Fruit fly (Drosophila melanogaster) whole organism, embryonic: Measurements from ENCODE around the gene Stat92E.
A peak's percentile ranks its signal among the peaks of the same experiment; 100 is the strongest.

Source experiments
- B-H2 ChIP-seq: fragments of 200-800 bp; sonication (Bioruptor generic); optimal IDR thresholded peaks from 2 replicates; lab custom pipeline; 2018; ENCODE audit warnings: missing biosample characterization, mild to moderate bottlenecking, missing genetic modification characterization
- Bteb2 ChIP-seq: fragments of 200-800 bp; sonication (Bioruptor generic); optimal IDR thresholded peaks from 2 replicates; lab custom pipeline; 2016; ENCODE audit warnings: missing biosample characterization, missing genetic modification characterization
- CG10462 ChIP-seq: fragments of 200-800 bp; sonication (Bioruptor generic); optimal IDR thresholded peaks from 2 replicates; lab custom pipeline; 2016; ENCODE audit warnings: missing biosample characterization, missing genetic modification characterization
- CG10654 ChIP-seq: fragments of 200-800 bp; sonication (Bioruptor generic); optimal IDR thresholded peaks from 2 replicates; lab custom pipeline; 2016; ENCODE audit warnings: missing biosample characterization, missing genetic modification characterization
- CG14050 ChIP-seq: fragments of 200-800 bp; sonication (Bioruptor generic); IDR thresholded peaks from 3 replicates; pipeline ENCODE4 v1.3.6; 2022; ENCODE audit warnings: missing biosample characterization, missing genetic modification characterization
- CG15073 ChIP-seq: fragments of 200-800 bp; sonication (Bioruptor generic); optimal IDR thresholded peaks from 2 replicates; lab custom pipeline; 2016; ENCODE audit warnings: missing biosample characterization, missing genetic modification characterization
- CG17802 ChIP-seq: fragments of 200-800 bp; sonication (Bioruptor generic); optimal IDR thresholded peaks from 2 replicates; lab custom pipeline; 2018; ENCODE audit warnings: missing biosample characterization, mild to moderate bottlenecking, missing genetic modification characterization, moderate library complexity
- CG2120 ChIP-seq: fragments of 200-800 bp; sonication (Bioruptor generic); optimal IDR thresholded peaks from 3 replicates; lab custom pipeline; 2016; ENCODE audit warnings: missing biosample characterization, missing genetic modification characterization
- CG31365 ChIP-seq: fragments of 200-800 bp; sonication (Bioruptor generic); optimal IDR thresholded peaks from 2 replicates; lab custom pipeline; 2018; ENCODE audit warnings: missing biosample characterization, mild to moderate bottlenecking, missing genetic modification characterization
- CG32767 ChIP-seq: fragments of 200-800 bp; sonication (Bioruptor generic); IDR thresholded peaks from 2 replicates; pipeline ENCODE4 v1.3.6; 2022; ENCODE audit warnings: missing biosample characterization, missing genetic modification characterization
- CG3407 ChIP-seq: fragments of 200-800 bp; sonication (Bioruptor generic); optimal IDR thresholded peaks from 2 replicates; lab custom pipeline; 2018; ENCODE audit warnings: missing biosample characterization, mild to moderate bottlenecking, missing genetic modification characterization
- CG3995 ChIP-seq: fragments of 200-800 bp; sonication (Bioruptor generic); optimal IDR thresholded peaks from 3 replicates; lab custom pipeline; 2016; ENCODE audit warnings: missing biosample characterization, missing genetic modification characterization
- CG4328 ChIP-seq: fragments of 200-800 bp; sonication (Bioruptor generic); optimal IDR thresholded peaks from 3 replicates; lab custom pipeline; 2017; ENCODE audit warnings: missing biosample characterization, missing genetic modification reagents, missing genetic modification characterization
- CG4617 ChIP-seq: fragments of 200-800 bp; sonication (Bioruptor generic); optimal IDR thresholded peaks from 3 replicates; lab custom pipeline; 2016; ENCODE audit warnings: missing biosample characterization, missing genetic modification characterization, borderline replicate concordance
- CG8089 ChIP-seq: fragments of 200-800 bp; sonication (Bioruptor generic); optimal IDR thresholded peaks from 3 replicates; lab custom pipeline; 2016; ENCODE audit warnings: missing biosample characterization, missing genetic modification characterization
- CG9932 ChIP-seq: fragments of 200-800 bp; sonication (Bioruptor generic); IDR thresholded peaks from 2 replicates; pipeline ENCODE4 v1.3.6; 2022; ENCODE audit warnings: missing biosample characterization, missing genetic modification characterization
- Camta ChIP-seq: fragments of 200-800 bp; sonication (Bioruptor generic); optimal IDR thresholded peaks from 2 replicates; lab custom pipeline; 2016; ENCODE audit warnings: missing biosample characterization, missing genetic modification characterization
- D19B ChIP-seq: fragments of 200-800 bp; sonication (Bioruptor generic); optimal IDR thresholded peaks from 2 replicates; lab custom pipeline; 2017; ENCODE audit warnings: missing biosample characterization, mild to moderate bottlenecking, missing genetic modification characterization
- Deaf1 ChIP-seq: fragments of 200-800 bp; optimal IDR thresholded peaks from 3 replicates; lab custom pipeline; 2019; ENCODE audit warnings: missing biosample characterization, mild to moderate bottlenecking, missing genetic modification characterization, moderate library complexity
- Gsc ChIP-seq: fragments of 200-800 bp; sonication (Bioruptor generic); IDR thresholded peaks from 2 replicates; pipeline ENCODE4 v1.3.6; 2022; ENCODE audit warnings: missing biosample characterization, missing genetic modification characterization
- HHEX ChIP-seq: fragments of 200-800 bp; sonication (Bioruptor generic); optimal IDR thresholded peaks from 3 replicates; lab custom pipeline; 2017; ENCODE audit warnings: missing biosample characterization, mild to moderate bottlenecking, missing genetic modification characterization, missing genetic modification reagents
- Hmr ChIP-seq: fragments of 200-800 bp; sonication (Bioruptor generic); optimal IDR thresholded peaks from 3 replicates; lab custom pipeline; 2017; ENCODE audit warnings: mild to moderate bottlenecking, missing biosample characterization, missing genetic modification reagents, missing genetic modification characterization
- Jarid2 ChIP-seq: fragments of 200-800 bp; sonication (Bioruptor generic); optimal IDR thresholded peaks from 3 replicates; lab custom pipeline; 2017; ENCODE audit warnings: mild to moderate bottlenecking, missing biosample characterization, missing genetic modification reagents, missing genetic modification characterization
- Rfx ChIP-seq: fragments of 200-800 bp; sonication (Bioruptor generic); IDR thresholded peaks from 2 replicates; pipeline ENCODE4 v1.3.6; 2022; ENCODE audit warnings: missing biosample characterization, missing genetic modification characterization
- Scr ChIP-seq: fragments of 200-800 bp; sonication (Bioruptor generic); IDR thresholded peaks from 2 replicates; pipeline ENCODE4 v1.3.6; 2022; ENCODE audit warnings: missing biosample characterization, missing genetic modification characterization; ENCODE audit not compliant: partially characterized antibody
- Trl ChIP-seq, 3 experiments: fragments of >200 bp in 2 of 3; fragments of 200-800 bp in 1 of 3; sonication (Bioruptor generic) in 1 of 3; optimal IDR thresholded peaks; 2 replicates in 1 of 3; 3 replicates in 2 of 3; lab custom pipeline; 2016 to 2017; ENCODE audit warnings: missing biosample characterization in 1 of 3, missing genetic modification characterization in 1 of 3
- Vsx1 ChIP-seq: fragments of 200-800 bp; sonication (Bioruptor generic); optimal IDR thresholded peaks from 2 replicates; lab custom pipeline; 2017; ENCODE audit warnings: missing biosample characterization, mild to moderate bottlenecking, missing genetic modification characterization, missing genetic modification reagents
- ab ChIP-seq: fragments of 200-800 bp; sonication (Bioruptor generic); optimal IDR thresholded peaks from 2 replicates; lab custom pipeline; 2016; ENCODE audit warnings: missing biosample characterization, missing genetic modification characterization
- ase ChIP-seq: fragments of 200-800 bp; sonication (Bioruptor generic); IDR thresholded peaks from 3 replicates; pipeline ENCODE4 v1.3.6; 2022; ENCODE audit warnings: missing biosample characterization, missing genetic modification characterization
- bigmax ChIP-seq: fragments of 200-800 bp; sonication (Bioruptor generic); optimal IDR thresholded peaks from 2 replicates; lab custom pipeline; 2018; ENCODE audit warnings: missing biosample characterization, mild to moderate bottlenecking, missing genetic modification characterization
- cad ChIP-seq: fragments of >200 bp; optimal IDR thresholded peaks from 2 replicates; lab custom pipeline; 2017; ENCODE audit warnings: missing biosample characterization, missing genetic modification characterization
- chn ChIP-seq: fragments of 200-800 bp; sonication (Bioruptor generic); optimal IDR thresholded peaks from 2 replicates; lab custom pipeline; 2016; ENCODE audit warnings: missing biosample characterization, missing genetic modification characterization
- dan ChIP-seq: fragments of 200-800 bp; sonication (Bioruptor generic); IDR thresholded peaks from 2 replicates; pipeline ENCODE4 v1.3.6; 2022; ENCODE audit warnings: missing biosample characterization, missing genetic modification characterization
- gfzf ChIP-seq: fragments of 200-800 bp; sonication (Bioruptor generic); optimal IDR thresholded peaks from 2 replicates; lab custom pipeline; 2016; ENCODE audit warnings: missing biosample characterization, mild to moderate bottlenecking, missing genetic modification characterization, moderate library complexity
- gro ChIP-seq: fragments of 200-800 bp; sonication (Bioruptor generic); optimal IDR thresholded peaks from 2 replicates; lab custom pipeline; 2016; ENCODE audit warnings: missing biosample characterization, missing genetic modification characterization
- ind ChIP-seq: fragments of 200-800 bp; sonication (Bioruptor generic); optimal IDR thresholded peaks from 3 replicates; lab custom pipeline; 2016; ENCODE audit warnings: missing biosample characterization, missing genetic modification characterization
- insv ChIP-seq, 2 experiments: fragments of 200-800 bp; sonication (Bioruptor generic); optimal IDR thresholded peaks; 3 replicates each; lab custom pipeline; 2016 to 2018; ENCODE audit warnings: missing biosample characterization in 2 of 2, missing genetic modification characterization in 2 of 2
- jigr1 ChIP-seq: fragments of 200-800 bp; sonication (Bioruptor generic); IDR thresholded peaks from 3 replicates; pipeline ENCODE4 v1.3.6; 2022; ENCODE audit warnings: missing biosample characterization, missing genetic modification characterization
- lov ChIP-seq, 2 experiments: fragments of 200-800 bp in 1 of 2; fragments of >200 bp in 1 of 2; sonication (Bioruptor generic) in 1 of 2; IDR thresholded peaks in 1 of 2; optimal IDR thresholded peaks in 1 of 2; 2 replicates in 1 of 2; 3 replicates in 1 of 2; pipeline versions ENCODE4 v1.3.6 to Lab custom; 2017 to 2022; ENCODE audit warnings: missing biosample characterization in 1 of 2, missing genetic modification characterization in 1 of 2
- mam ChIP-seq: fragments of 200-800 bp; sonication (Bioruptor generic); optimal IDR thresholded peaks from 3 replicates; lab custom pipeline; 2016; ENCODE audit warnings: missing biosample characterization, missing genetic modification characterization
- mld ChIP-seq: fragments of 200-800 bp; sonication (Bioruptor generic); IDR thresholded peaks from 3 replicates; pipeline ENCODE4 v1.3.6; 2022; ENCODE audit warnings: missing biosample characterization, missing genetic modification characterization; ENCODE audit not compliant: partially characterized antibody
- schlank ChIP-seq: fragments of 200-800 bp; sonication (Bioruptor generic); optimal IDR thresholded peaks from 2 replicates; lab custom pipeline; 2018; ENCODE audit warnings: missing biosample characterization, mild to moderate bottlenecking, missing genetic modification characterization
- stwl ChIP-seq: fragments of 200-800 bp; sonication (Bioruptor generic); optimal IDR thresholded peaks from 3 replicates; lab custom pipeline; 2018; ENCODE audit warnings: missing biosample characterization, mild to moderate bottlenecking, missing genetic modification characterization, moderate library complexity
- toy ChIP-seq: fragments of 200-800 bp; sonication (Bioruptor generic); IDR thresholded peaks from 2 replicates; pipeline ENCODE4 v1.3.6; 2022; ENCODE audit warnings: missing biosample characterization, missing genetic modification characterization
- tx ChIP-seq: fragments of 200-800 bp; sonication (Bioruptor generic); optimal IDR thresholded peaks from 2 replicates; lab custom pipeline; 2016; ENCODE audit warnings: missing biosample characterization, missing genetic modification characterization
- vvl ChIP-seq: fragments of 200-800 bp; sonication (Bioruptor generic); IDR thresholded peaks from 2 replicates; pipeline ENCODE4 v1.3.6; 2022; ENCODE audit warnings: missing biosample characterization, missing genetic modification characterization
- zf30C ChIP-seq: fragments of 200-800 bp; sonication (Bioruptor generic); optimal IDR thresholded peaks from 3 replicates; lab custom pipeline; 2018; ENCODE audit warnings: missing biosample characterization, mild to moderate bottlenecking, missing genetic modification characterization

The Stat92E gene

dm6 chr3R:20594194-20595144 is 42.4 kb upstream of the Stat92E start (continued):
- peak; percentile 43 for TF ChIP-seq CG4617 (GFP tag; lab: Kevin White, UChicago)
- peak; percentile 81 for TF ChIP-seq CG10654
- no peak for TF ChIP-seq CG8089 (GFP tag; lab: Kevin White, UChicago)
- peak; percentile 59; the same call in 1 of the 3 replicates for TF ChIP-seq jigr1 (GFP tag; lab: Robert Waterston, UW)
- TF ChIP-seq bigmax (GFP tag; lab: Kevin White, UChicago): no peak
- TF ChIP-seq vvl (GFP tag; lab: Robert Waterston, UW): peak; percentile 86
- peak; percentile 76 for TF ChIP-seq ind
- no peak for TF ChIP-seq Bteb2 (GFP tag; lab: Kevin White, UChicago)
- no peak for TF ChIP-seq CG31365
- TF ChIP-seq CG4328 (GFP tag; lab: Kevin White, UChicago): peak; percentile 83
- peak; percentile 93 for TF ChIP-seq zf30C (GFP tag; lab: Kevin White, UChicago)
- no peak for TF ChIP-seq dan (GFP tag; lab: Robert Waterston, UW)
- peak in 1 of 2 experiments; percentile 24 for TF ChIP-seq insv (GFP tag; optimal IDR thresholded peaks at IDR 0.05; lab: Kevin White, UChicago)
- TF ChIP-seq Jarid2: peak; percentile 67
- TF ChIP-seq stwl (tag; lab: Kevin White, UChicago): peak; percentile 37
- TF ChIP-seq gro (GFP tag; lab: Kevin White, UChicago): no peak
- no peak for TF ChIP-seq CG9932 (GFP tag; lab: Robert Waterston, UW)
- no peak for TF ChIP-seq Scr
- peak; percentile 58; the same call in 2 of the 3 replicates for TF ChIP-seq ase
- peak; percentile 20 for TF ChIP-seq schlank
- peak; percentile 22 for TF ChIP-seq CG3995
- TF ChIP-seq B-H2: no peak
- peak; percentile 55 for TF ChIP-seq CG2120 (GFP tag; lab: Kevin White, UChicago)
- TF ChIP-seq mld (GFP tag; lab: Robert Waterston, UW): no peak
- peak; percentile 88 for TF ChIP-seq CG3407 (GFP tag; lab: Kevin White, UChicago)
- no peak for TF ChIP-seq Camta (GFP tag; lab: Kevin White, UChicago)
- no peak for TF ChIP-seq gfzf
- no peak for TF ChIP-seq tx
- TF ChIP-seq Trl (optimal IDR thresholded peaks at IDR 0.05; lab: Kevin White, UChicago): peak in 1 of 2 experiments; percentile 74
- TF ChIP-seq Trl (GFP tag; optimal IDR thresholded peaks at IDR 0.05; lab: Kevin White, UChicago): no peak
- TF ChIP-seq chn: no peak
- no peak for TF ChIP-seq CG15073 (GFP tag; lab: Kevin White, UChicago)
- peak; percentile 49 for TF ChIP-seq Rfx
- no peak for TF ChIP-seq lov (optimal IDR thresholded peaks at IDR 0.05; lab: Kevin White, UChicago)
- 0 out of 3 replicates have a peak, but pooled peaks have one; percentile 15 for TF ChIP-seq lov (GFP tag; IDR thresholded peaks at IDR 0.05; lab: Robert Waterston, UW)
- no peak for TF ChIP-seq mam (GFP tag; lab: Kevin White, UChicago)
- TF ChIP-seq Deaf1 (tag; lab: Kevin White, UChicago): peak; percentile 75
- no peak for TF ChIP-seq cad (GFP tag; lab: Kevin White, UChicago)
- TF ChIP-seq ab (GFP tag; lab: Kevin White, UChicago): no peak
- TF ChIP-seq D19B (GFP tag; lab: Kevin White, UChicago): no peak
- TF ChIP-seq Vsx1 (GFP tag; lab: Kevin White, UChicago): peak; percentile 73
- TF ChIP-seq Gsc (GFP tag; lab: Robert Waterston, UW): no peak; the same call in 1 of the 2 replicates
- peak; percentile 76 for TF ChIP-seq CG10462 (GFP tag; lab: Kevin White, UChicago)
- TF ChIP-seq toy (GFP tag; lab: Robert Waterston, UW): peak; percentile 55; the same call in 1 of the 2 replicates
- TF ChIP-seq Hmr (GFP tag; lab: Kevin White, UChicago): peak; percentile 84
- TF ChIP-seq CG32767: peak; percentile 81
- TF ChIP-seq CG14050 (GFP tag; lab: Robert Waterston, UW): peak; percentile 55
- peak; percentile 47 for TF ChIP-seq CG17802 (tag; lab: Kevin White, UChicago)
- TF ChIP-seq HHEX: peak; percentile 80
